Fruit fly (Drosophila melanogaster): ENCODE measurements around the gene CG10761.

- TF ChIP-seq psq (optimal IDR thresholded peaks at IDR 0.05) (no peak), pan (optimal IDR thresholded peaks at IDR 0.05) (no peak)
Observed at dm6 chrX:8205625-8206252, 43.1 kb upstream of the CG10761 start.
